Worm (Caenorhabditis elegans): ENCODE measurements around the gene F22H10.6.

Gene F22H10.6

ce11 chrX:16702232-16702631 lies 11.1 kb upstream of the F22H10.6 start, which contains the start of gene F22H10.1:
Gene F22H10.1, plus strand, starts transcription at chrX:16702442.
- no peak for TF ChIP-seq ztf-11 (tag; optimal IDR thresholded peaks at IDR 0.05)
- TF ChIP-seq zag-1 (tag; optimal IDR thresholded peaks at IDR 0.05) = no peak
- TF ChIP-seq nhr-11 (tag; optimal IDR thresholded peaks at IDR 0.05) = no peak
- no peak for TF ChIP-seq nhr-28 (tag; optimal IDR thresholded peaks at IDR 0.05)
- TF ChIP-seq nhr-76 (tag; optimal IDR thresholded peaks at IDR 0.05) = no peak
- no peak for TF ChIP-seq lin-15B (tag; optimal IDR thresholded peaks at IDR 0.05)
- no peak for TF ChIP-seq nfya-1 (tag; optimal IDR thresholded peaks at IDR 0.05; ENCODE audit: insufficient read depth)
- no peak for TF ChIP-seq snpc-4 (tag; optimal IDR thresholded peaks at IDR 0.05)
- TF ChIP-seq ztf-4 (tag; optimal IDR thresholded peaks at IDR 0.05) = no peak
- TF ChIP-seq skn-1 (tag; optimal IDR thresholded peaks at IDR 0.05) = no peak
- TF ChIP-seq ceh-28 (tag; optimal IDR thresholded peaks at IDR 0.05) = no peak
- TF ChIP-seq unc-62 (GFP tag; optimal IDR thresholded peaks at IDR 0.05) = no peak

DNA sequence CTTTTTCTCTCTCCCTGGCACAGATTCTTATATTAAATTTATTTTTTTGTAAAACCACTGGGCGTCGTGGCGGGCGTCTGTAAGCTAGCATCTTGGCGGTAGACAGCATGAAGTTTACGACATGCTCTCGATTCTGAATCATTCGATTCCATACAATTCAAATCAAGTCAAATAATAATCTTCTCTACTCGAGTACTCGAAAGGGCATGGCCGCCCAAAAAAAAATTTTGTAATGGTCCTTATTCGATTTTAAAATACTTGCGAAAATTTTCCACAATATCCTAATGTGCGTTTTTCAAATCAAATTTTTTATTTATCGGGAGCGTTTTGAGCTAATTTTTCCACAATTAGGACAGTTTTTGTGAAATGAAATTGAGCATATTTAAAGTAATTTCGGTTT lies 6.9 kb upstream of the F22H10.6 start:
- TF ChIP-seq hmg-11 (tag; optimal IDR thresholded peaks at IDR 0.05) (no peak), nhr-12 (tag; optimal IDR thresholded peaks at IDR 0.05) (no peak), zag-1 (tag; optimal IDR thresholded peaks at IDR 0.05) (no peak), elt-1 (tag; optimal IDR thresholded peaks at IDR 0.05) (no peak), unc-62 (GFP tag; optimal IDR thresholded peaks at IDR 0.05) (no peak), ceh-9 (tag; optimal IDR thresholded peaks at IDR 0.05) (no peak), mdl-1 (tag; optimal IDR thresholded peaks at IDR 0.05) (no peak), nhr-77 (tag; optimal IDR thresholded peaks at IDR 0.05) (no peak), mml-1 (tag; optimal IDR thresholded peaks at IDR 0.05) (no peak), pqm-1 (tag; optimal IDR thresholded peaks at IDR 0.05) (no peak), R02D3.7 (tag; optimal IDR thresholded peaks at IDR 0.05) (no peak), unc-39 (tag; optimal IDR thresholded peaks at IDR 0.05) (no peak), aly-2 (tag; optimal IDR thresholded peaks at IDR 0.05) (no peak), nhr-237 (tag; optimal IDR thresholded peaks at IDR 0.05) (no peak), skn-1 (tag; optimal IDR thresholded peaks at IDR 0.05) (no peak), ama-1 (optimal IDR thresholded peaks at IDR 0.05) (no peak), ceh-16 (tag; optimal IDR thresholded peaks at IDR 0.05) (no peak)

ce11 chrX:16696822-16697221 lies 5.7 kb upstream of the F22H10.6 start:
- TF ChIP-seq ceh-28 (tag; optimal IDR thresholded peaks at IDR 0.05) (no peak), eor-1 (tag; optimal IDR thresholded peaks at IDR 0.05) (no peak), daf-12 (tag; optimal IDR thresholded peaks at IDR 0.05) (no peak), elt-3 (tag; optimal IDR thresholded peaks at IDR 0.05) (no peak), tbx-2 (tag; optimal IDR thresholded peaks at IDR 0.05) (no peak), jun-1 (tag; optimal IDR thresholded peaks at IDR 0.05) (no peak), elt-1 (tag; optimal IDR thresholded peaks at IDR 0.05) (no peak), skn-1 (tag; optimal IDR thresholded peaks at IDR 0.05) (no peak), sea-2 (GFP tag; optimal IDR thresholded peaks at IDR 0.05) (no peak), hmg-11 (tag; optimal IDR thresholded peaks at IDR 0.05) (no peak), nhr-237 (tag; optimal IDR thresholded peaks at IDR 0.05) (no peak)

DNA sequence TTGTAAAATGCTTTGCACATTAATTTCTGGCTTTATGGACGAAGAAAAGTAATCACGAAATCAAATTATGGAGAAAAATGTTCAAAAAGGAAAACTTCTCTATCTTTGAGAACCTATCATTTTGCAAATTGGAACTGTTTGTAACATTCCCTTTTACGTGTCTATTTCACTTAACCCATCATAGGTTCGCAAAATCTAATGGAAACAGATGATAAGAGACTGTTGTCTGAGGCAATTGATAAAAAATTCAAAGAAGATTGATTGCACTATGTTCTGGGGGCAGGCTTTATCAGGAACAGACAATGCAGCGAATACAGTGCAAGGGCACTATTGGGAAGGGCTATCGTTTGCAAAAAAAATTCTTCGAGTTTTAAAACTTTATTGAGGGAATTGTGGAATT lies 4.0 kb upstream of the F22H10.6 start:
- peak; percentile 23 for TF ChIP-seq elt-2 (tag; optimal IDR thresholded peaks at IDR 0.05)
- peak; percentile 15 for TF ChIP-seq nhr-43 (tag; optimal IDR thresholded peaks at IDR 0.05; ENCODE audit: poor library complexity, severe bottlenecking)
- TF ChIP-seq daf-12 (tag; optimal IDR thresholded peaks at IDR 0.05) = no peak
- TF ChIP-seq ceh-28 (tag; optimal IDR thresholded peaks at IDR 0.05) = peak; percentile 46
- no peak for TF ChIP-seq pqm-1 (tag; optimal IDR thresholded peaks at IDR 0.05)
- no peak for TF ChIP-seq hmg-11 (tag; optimal IDR thresholded peaks at IDR 0.05)
- no peak for TF ChIP-seq elt-3 (tag; optimal IDR thresholded peaks at IDR 0.05)
- no peak for TF ChIP-seq egl-27 (tag; optimal IDR thresholded peaks at IDR 0.05)
- TF ChIP-seq eor-1 (tag; optimal IDR thresholded peaks at IDR 0.05) = no peak
- no peak for TF ChIP-seq nhr-11 (tag; optimal IDR thresholded peaks at IDR 0.05)
- TF ChIP-seq R02D3.7 (tag; optimal IDR thresholded peaks at IDR 0.05) = no peak
- TF ChIP-seq nhr-28 (tag; optimal IDR thresholded peaks at IDR 0.05) = no peak
- no peak for TF ChIP-seq fkh-2 (tag; optimal IDR thresholded peaks at IDR 0.05)
- TF ChIP-seq skn-1 (tag; optimal IDR thresholded peaks at IDR 0.05) = no peak
- TF ChIP-seq nhr-76 (tag; optimal IDR thresholded peaks at IDR 0.05) = no peak
- TF ChIP-seq nhr-67 (tag; optimal IDR thresholded peaks at IDR 0.05) = no peak

Measured in whole organism, L3 larva.